Fruit fly (Drosophila melanogaster): ENCODE measurements around the gene PH4alphaMP.

Gene PH4alphaMP

DNA sequence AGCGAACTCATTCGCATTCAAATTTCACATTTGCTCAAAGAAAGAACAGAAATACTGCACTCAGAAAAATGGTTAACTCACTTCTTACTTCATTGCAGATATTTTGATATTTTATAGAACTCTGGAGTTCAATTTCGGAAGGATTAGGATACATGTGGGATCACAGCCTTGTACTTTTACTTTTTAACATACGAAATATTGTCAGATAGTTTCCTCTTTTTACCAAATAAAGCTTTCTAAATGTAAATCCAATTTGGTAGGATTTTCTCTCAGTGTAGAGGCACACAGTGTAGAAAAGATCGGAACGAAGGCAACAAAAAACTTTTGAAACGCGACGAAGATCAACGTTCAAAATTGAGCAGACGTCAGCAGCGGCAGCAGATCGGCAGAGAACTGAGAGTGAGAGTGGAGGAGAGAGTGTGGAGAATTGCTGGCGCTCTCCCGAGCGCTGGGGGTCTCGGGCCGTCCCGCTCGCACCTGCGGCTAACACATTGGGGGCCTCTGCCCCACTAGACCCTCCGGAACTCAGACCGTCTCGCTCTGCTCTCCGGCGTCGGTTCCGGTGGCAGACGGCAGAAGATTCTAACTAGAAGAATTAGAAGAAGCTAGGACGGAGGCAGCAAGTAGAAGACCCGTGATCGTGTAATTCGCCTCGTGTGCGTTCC lies 36.2 kb upstream of the PH4alphaMP start, which contains the start of gene tmod (continued):
- TF ChIP-seq sima (GFP tag; optimal IDR thresholded peaks at IDR 0.05): no peak
- TF ChIP-seq bsh (GFP tag; optimal IDR thresholded peaks at IDR 0.05): peak in 1 of 2 experiments; percentile 69
- TF ChIP-seq CG12299 (tag; optimal IDR thresholded peaks at IDR 0.05): peak; percentile 2
- TF ChIP-seq MESR4 (GFP tag; optimal IDR thresholded peaks at IDR 0.05): no peak
- TF ChIP-seq CG9797 (GFP tag; optimal IDR thresholded peaks at IDR 0.05): no peak
- TF ChIP-seq HLH3B (GFP tag; IDR thresholded peaks at IDR 0.05): peak; percentile 10; the same call in 1 of the 2 replicates
- no peak for TF ChIP-seq Scr (GFP tag; IDR thresholded peaks at IDR 0.05; ENCODE audit: partially characterized antibody)
- no peak for TF ChIP-seq ssp (GFP tag; IDR thresholded peaks at IDR 0.05)
- no peak for TF ChIP-seq B-H1 (GFP tag; IDR thresholded peaks at IDR 0.05)
- peak; percentile 37 for TF ChIP-seq shn (GFP tag; optimal IDR thresholded peaks at IDR 0.05)
- no peak for TF ChIP-seq z (GFP tag; IDR thresholded peaks at IDR 0.05)
- peak; percentile 7 for TF ChIP-seq Ets97D (GFP tag; optimal IDR thresholded peaks at IDR 0.05)
- TF ChIP-seq CG13775 (GFP tag; optimal IDR thresholded peaks at IDR 0.05): peak; percentile 23
- TF ChIP-seq CG15601 (tag; optimal IDR thresholded peaks at IDR 0.05): peak; percentile 36
- no peak for TF ChIP-seq bowl (GFP tag; IDR thresholded peaks at IDR 0.05)
- TF ChIP-seq CG6689 (GFP tag; IDR thresholded peaks at IDR 0.05): peak; percentile 52
- no peak for TF ChIP-seq cas (GFP tag; IDR thresholded peaks at IDR 0.05)
- peak; percentile 25 for TF ChIP-seq CG10654 (GFP tag; optimal IDR thresholded peaks at IDR 0.05)
- no peak for TF ChIP-seq CG13123 (GFP tag; optimal IDR thresholded peaks at IDR 0.05)
- peak; percentile 5 for TF ChIP-seq CG1602 (GFP tag; optimal IDR thresholded peaks at IDR 0.05)
- TF ChIP-seq CG1233 (GFP tag; optimal IDR thresholded peaks at IDR 0.05): peak; percentile 2
- TF ChIP-seq Dll (GFP tag; IDR thresholded peaks at IDR 0.05; ENCODE audit: partially characterized antibody): no peak
- no peak; the same call in 1 of the 2 replicates for TF ChIP-seq Ravus (GFP tag; IDR thresholded peaks at IDR 0.05)
- no peak for TF ChIP-seq CG5245 (GFP tag; optimal IDR thresholded peaks at IDR 0.05)
- TF ChIP-seq CG8089 (GFP tag; optimal IDR thresholded peaks at IDR 0.05): peak; percentile 50
- TF ChIP-seq fru (optimal IDR thresholded peaks at IDR 0.05): no peak
- no peak for TF ChIP-seq ash1 (GFP tag; optimal IDR thresholded peaks at IDR 0.05)
- peak; percentile 36; the same call in 1 of the 3 replicates for TF ChIP-seq sr (GFP tag; IDR thresholded peaks at IDR 0.05)
- TF ChIP-seq caup (GFP tag; optimal IDR thresholded peaks at IDR 0.05; ENCODE audit: severe bottlenecking): peak; percentile 24
- peak; percentile 65 for TF ChIP-seq CG18262 (tag; optimal IDR thresholded peaks at IDR 0.05)
- TF ChIP-seq CG11093 (GFP tag; IDR thresholded peaks at IDR 0.05): no peak
- no peak for TF ChIP-seq CG2116 (GFP tag; optimal IDR thresholded peaks at IDR 0.05)
- TF ChIP-seq CG34224 (GFP tag; IDR thresholded peaks at IDR 0.05; ENCODE audit: partially characterized antibody): peak; percentile 57
- TF ChIP-seq sna (GFP tag; IDR thresholded peaks at IDR 0.05; ENCODE audit: partially characterized antibody): no peak
- peak; percentile 61 for TF ChIP-seq salm (tag; optimal IDR thresholded peaks at IDR 0.05)
- TF ChIP-seq CG13424 (tag; optimal IDR thresholded peaks at IDR 0.05): peak; percentile 63
- no peak for TF ChIP-seq gce (GFP tag; IDR thresholded peaks at IDR 0.05)
- no peak for TF ChIP-seq hbn (GFP tag; IDR thresholded peaks at IDR 0.05; ENCODE audit: partially characterized antibody)
- TF ChIP-seq NfI (GFP tag; optimal IDR thresholded peaks at IDR 0.05): peak; percentile 1

DNA sequence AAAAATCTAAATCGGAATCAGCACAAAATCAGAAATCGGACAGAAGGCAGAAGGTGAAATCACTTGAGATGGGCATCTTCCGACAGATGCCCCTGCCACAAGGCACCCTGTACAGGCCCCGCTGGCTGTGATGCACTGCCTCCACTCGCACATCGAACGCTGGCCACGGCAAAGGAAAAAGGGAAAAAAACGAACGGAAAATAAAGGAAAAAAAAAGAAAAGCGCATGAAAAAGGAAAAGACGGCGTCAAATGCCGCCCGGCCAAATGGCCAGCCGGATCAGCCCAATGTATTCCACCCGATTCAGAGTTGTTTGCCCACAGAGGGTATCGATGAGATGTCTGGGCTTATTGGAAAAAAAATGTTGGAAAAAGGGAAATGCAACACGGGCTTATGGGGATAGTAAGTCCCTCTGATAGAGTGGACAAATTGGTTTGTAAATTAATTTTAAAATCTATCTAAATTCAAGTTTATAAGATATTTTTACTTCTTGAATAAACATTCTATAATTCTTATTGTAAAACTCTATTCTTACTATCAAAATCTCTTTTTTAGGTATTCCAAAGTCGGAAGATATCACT lies 35.3 kb upstream of the PH4alphaMP start:
- TF ChIP-seq Sox102F (GFP tag; optimal IDR thresholded peaks at IDR 0.05): peak; percentile 46
- peak; percentile 59 for TF ChIP-seq row (GFP tag; IDR thresholded peaks at IDR 0.05)
- 0 out of 3 replicates have a peak, but pooled peaks have one; percentile 12 for TF ChIP-seq CG11695 (GFP tag; IDR thresholded peaks at IDR 0.05)
- TF ChIP-seq CG12155 (GFP tag; optimal IDR thresholded peaks at IDR 0.05): no peak
- no peak for TF ChIP-seq Tbp (GFP tag; optimal IDR thresholded peaks at IDR 0.05)
- TF ChIP-seq CG16813 (GFP tag; IDR thresholded peaks at IDR 0.05; ENCODE audit: partially characterized antibody): no peak
- peak; percentile 50 for TF ChIP-seq dmrt99B (tag; optimal IDR thresholded peaks at IDR 0.05)
- TF ChIP-seq fd96Cb (tag; optimal IDR thresholded peaks at IDR 0.05): peak; percentile 27
- peak; percentile 15 for TF ChIP-seq CG17829 (tag; optimal IDR thresholded peaks at IDR 0.05)
- TF ChIP-seq nmo (GFP tag; optimal IDR thresholded peaks at IDR 0.05): peak; percentile 32
- TF ChIP-seq Dip3 (GFP tag; optimal IDR thresholded peaks at IDR 0.05): no peak
- TF ChIP-seq otp (GFP tag; IDR thresholded peaks at IDR 0.05): no peak
